Fruit fly (Drosophila melanogaster) whole organism, adult: ENCODE results near the gene Osi1.

Experiments used
- CG11617 ChIP-seq: fragments of 200-800 bp; sonication (Bioruptor generic); optimal IDR thresholded peaks from 2 replicates; lab custom pipeline; 2017; ENCODE audit warnings: mild to moderate bottlenecking, missing biosample characterization, missing genetic modification reagents, missing genetic modification characterization
- CG12768 ChIP-seq: fragments of 200-800 bp; sonication (Bioruptor generic); optimal IDR thresholded peaks from 2 replicates; lab custom pipeline; 2017; ENCODE audit warnings: missing biosample characterization, missing genetic modification characterization, mild to moderate bottlenecking, moderate library complexity, missing genetic modification reagents
- CG14711 ChIP-seq: fragments of 200-800 bp; sonication (Bioruptor generic); optimal IDR thresholded peaks from 2 replicates; lab custom pipeline; 2018; ENCODE audit warnings: missing biosample characterization, mild to moderate bottlenecking, missing genetic modification characterization, moderate library complexity
- CG1620 ChIP-seq: fragments of 200-800 bp; sonication (Bioruptor generic); optimal IDR thresholded peaks from 2 replicates; lab custom pipeline; 2016; ENCODE audit warnings: missing biosample characterization, missing genetic modification characterization
- CG33017 ChIP-seq: fragments of 200-800 bp; sonication (Bioruptor generic); optimal IDR thresholded peaks from 2 replicates; lab custom pipeline; 2018; ENCODE audit warnings: missing biosample characterization, mild to moderate bottlenecking, missing genetic modification characterization, moderate library complexity
- CG5204 ChIP-seq: fragments of 200-800 bp; sonication (Bioruptor generic); optimal IDR thresholded peaks from 2 replicates; lab custom pipeline; 2016; ENCODE audit warnings: missing biosample characterization, missing genetic modification characterization
- CG7045 ChIP-seq: fragments of 200-800 bp; sonication (Bioruptor generic); optimal IDR thresholded peaks from 2 replicates; lab custom pipeline; 2017; ENCODE audit warnings: missing biosample characterization, mild to moderate bottlenecking, missing genetic modification characterization
- CG7101 ChIP-seq: fragments of 200-800 bp; sonication (Bioruptor generic); optimal IDR thresholded peaks from 2 replicates; lab custom pipeline; 2018; ENCODE audit warnings: missing biosample characterization, mild to moderate bottlenecking, missing genetic modification characterization, moderate library complexity
- Clk ChIP-seq: fragments of 200-800 bp; sonication (Bioruptor generic); optimal IDR thresholded peaks from 2 replicates; lab custom pipeline; 2017; ENCODE audit warnings: missing biosample characterization, missing genetic modification characterization
- Crg-1 ChIP-seq: fragments of 200-800 bp; sonication (Bioruptor generic); optimal IDR thresholded peaks from 2 replicates; lab custom pipeline; 2016; ENCODE audit warnings: missing biosample characterization, missing genetic modification characterization
- Hr96 ChIP-seq: fragments of 200-800 bp; sonication (Bioruptor generic); optimal IDR thresholded peaks from 2 replicates; lab custom pipeline; 2016; ENCODE audit warnings: missing biosample characterization, missing genetic modification characterization
- Mnt ChIP-seq: fragments of 200-800 bp; sonication (Bioruptor generic); optimal IDR thresholded peaks from 2 replicates; lab custom pipeline; 2016; ENCODE audit warnings: missing biosample characterization, mild to moderate bottlenecking, missing genetic modification characterization
- bab1 ChIP-seq: fragments of 200-800 bp; sonication (Bioruptor generic); optimal IDR thresholded peaks from 3 replicates; lab custom pipeline; 2019; ENCODE audit warnings: missing biosample characterization, mild to moderate bottlenecking, missing genetic modification characterization, moderate library complexity
- cic ChIP-seq: fragments of 200-800 bp; sonication (Bioruptor generic); optimal IDR thresholded peaks from 2 replicates; lab custom pipeline; 2017; ENCODE audit warnings: missing biosample characterization, mild to moderate bottlenecking, missing genetic modification characterization, moderate library complexity
- cnc ChIP-seq, 2 experiments: fragments of >200 bp; optimal IDR thresholded peaks; 2 replicates each; lab custom pipeline; 2017
- kay ChIP-seq: fragments of 200-800 bp; sonication (Bioruptor generic); peaks from one replicate; lab custom pipeline; 2016; ENCODE audit warnings: missing biosample characterization, missing genetic modification characterization, borderline replicate concordance
- ovo ChIP-seq: fragments of 200-800 bp; sonication (Bioruptor generic); optimal IDR thresholded peaks from 2 replicates; lab custom pipeline; 2016; ENCODE audit warnings: missing biosample characterization, missing genetic modification characterization
- pad ChIP-seq: fragments of 200-800 bp; sonication (Bioruptor generic); optimal IDR thresholded peaks from 3 replicates; lab custom pipeline; 2017; ENCODE audit warnings: missing biosample characterization, missing genetic modification characterization, mild to moderate bottlenecking, moderate library complexity, missing genetic modification reagents
- tj ChIP-seq: fragments of 200-800 bp; sonication (Bioruptor generic); optimal IDR thresholded peaks from 3 replicates; lab custom pipeline; 2017; ENCODE audit warnings: missing biosample characterization, mild to moderate bottlenecking, missing genetic modification characterization, moderate library complexity
- toe ChIP-seq: fragments of 200-800 bp; sonication (Bioruptor generic); optimal IDR thresholded peaks from 2 replicates; lab custom pipeline; 2016; ENCODE audit warnings: missing biosample characterization, missing genetic modification characterization

Gene Osi1

dm6 chr3R:6199717-6200116 is 26.4 kb downstream of the Osi1 start:
- TF ChIP-seq bab1 = no peak
- TF ChIP-seq Clk (GFP tag; lab: Kevin White, UChicago) = no peak
- TF ChIP-seq toe (GFP tag; lab: Kevin White, UChicago) = no peak
- TF ChIP-seq pad (GFP tag; lab: Kevin White, UChicago) = no peak
- TF ChIP-seq Hr96 = no peak
- TF ChIP-seq Mnt (GFP tag; lab: Kevin White, UChicago) = no peak
- TF ChIP-seq ovo (GFP tag; lab: Kevin White, UChicago) = no peak
- no peak for TF ChIP-seq CG1620 (GFP tag; lab: Kevin White, UChicago)

dm6 chr3R:6203000-6203399 is 29.7 kb downstream of the Osi1 start:
- TF ChIP-seq CG11617 (GFP tag; lab: Kevin White, UChicago) (no peak), CG7045 (GFP tag; lab: Kevin White, UChicago) (no peak), pad (GFP tag; lab: Kevin White, UChicago) (no peak), CG1620 (GFP tag; lab: Kevin White, UChicago) (no peak), CG14711 (tag; lab: Kevin White, UChicago) (no peak), CG33017 (tag; lab: Kevin White, UChicago) (no peak), CG7101 (no peak), ovo (GFP tag; lab: Kevin White, UChicago) (no peak), CG12768 (GFP tag; lab: Kevin White, UChicago) (no peak), bab1 (no peak), cnc (optimal IDR thresholded peaks at IDR 0.05; lab: Kevin White, UChicago) (no peak), Mnt (GFP tag; lab: Kevin White, UChicago) (no peak), tj (GFP tag; lab: Kevin White, UChicago) (no peak), kay (no peak), toe (GFP tag; lab: Kevin White, UChicago) (no peak)

dm6 chr3R:6209073-6209472 is 35.7 kb downstream of the Osi1 start, which contains the start of gene Osi2:
Osi2 (plus strand) TSS chr3R:6209373.
- TF ChIP-seq pad (GFP tag; lab: Kevin White, UChicago) (no peak), CG5204 (GFP tag; lab: Kevin White, UChicago) (no peak), cnc (optimal IDR thresholded peaks at IDR 0.05; lab: Kevin White, UChicago) (no peak), kay (no peak), CG7101 (no peak)

dm6 chr3R:6210266-6211040 is 37.1 kb downstream of the Osi1 start:
- TF ChIP-seq toe (GFP tag; lab: Kevin White, UChicago) (no peak), Mnt (GFP tag; lab: Kevin White, UChicago) (no peak), Clk (GFP tag; lab: Kevin White, UChicago) (no peak), CG5204 (GFP tag; lab: Kevin White, UChicago) (no peak), ovo (GFP tag; lab: Kevin White, UChicago) (no peak), pad (GFP tag; lab: Kevin White, UChicago) (no peak)

dm6 chr3R:6211041-6211377 is 37.7 kb downstream of the Osi1 start:
- TF ChIP-seq bab1 (no peak), cnc (optimal IDR thresholded peaks at IDR 0.05; lab: Kevin White, UChicago) (no peak), CG5204 (GFP tag; lab: Kevin White, UChicago) (no peak), Clk (GFP tag; lab: Kevin White, UChicago) (no peak), kay (no peak), toe (GFP tag; lab: Kevin White, UChicago) (no peak), Hr96 (no peak), pad (GFP tag; lab: Kevin White, UChicago) (no peak), tj (GFP tag; lab: Kevin White, UChicago) (no peak), Mnt (GFP tag; lab: Kevin White, UChicago) (no peak), CG1620 (GFP tag; lab: Kevin White, UChicago) (no peak), CG12768 (GFP tag; lab: Kevin White, UChicago) (no peak), CG7101 (no peak), ovo (GFP tag; lab: Kevin White, UChicago) (no peak)

dm6 chr3R:6214227-6214626 is 40.9 kb downstream of the Osi1 start:
- TF ChIP-seq pad (GFP tag; lab: Kevin White, UChicago) (no peak), kay (no peak), cic (no peak), Hr96 (no peak), cnc (optimal IDR thresholded peaks at IDR 0.05; lab: Kevin White, UChicago) (no peak), Clk (GFP tag; lab: Kevin White, UChicago) (no peak), bab1 (no peak), Crg-1 (GFP tag; lab: Kevin White, UChicago) (no peak), CG5204 (GFP tag; lab: Kevin White, UChicago) (no peak), CG1620 (GFP tag; lab: Kevin White, UChicago) (no peak), ovo (GFP tag; lab: Kevin White, UChicago) (no peak), toe (GFP tag; lab: Kevin White, UChicago) (no peak), CG11617 (GFP tag; lab: Kevin White, UChicago) (no peak), CG12768 (GFP tag; lab: Kevin White, UChicago) (no peak), CG7045 (GFP tag; lab: Kevin White, UChicago) (no peak), CG33017 (tag; lab: Kevin White, UChicago) (no peak)
